Worm (Caenorhabditis elegans) whole organism, L4/young adult: ENCODE data around the gene gid-7.

Experiments used
- dao-5 ChIP-seq: sonication (generic microtip); optimal IDR thresholded peaks from 2 replicates; lab custom pipeline; 2016; ENCODE audit warnings: missing genotype, missing genetic modification characterization, moderate library complexity, missing compliant biosample characterization
- him-1 ChIP-seq: sonication (generic microtip); optimal IDR thresholded peaks from 2 replicates; lab custom pipeline; 2016; ENCODE audit warnings: missing genotype, missing genetic modification reagents, missing genetic modification characterization, missing compliant biosample characterization

DNA sequence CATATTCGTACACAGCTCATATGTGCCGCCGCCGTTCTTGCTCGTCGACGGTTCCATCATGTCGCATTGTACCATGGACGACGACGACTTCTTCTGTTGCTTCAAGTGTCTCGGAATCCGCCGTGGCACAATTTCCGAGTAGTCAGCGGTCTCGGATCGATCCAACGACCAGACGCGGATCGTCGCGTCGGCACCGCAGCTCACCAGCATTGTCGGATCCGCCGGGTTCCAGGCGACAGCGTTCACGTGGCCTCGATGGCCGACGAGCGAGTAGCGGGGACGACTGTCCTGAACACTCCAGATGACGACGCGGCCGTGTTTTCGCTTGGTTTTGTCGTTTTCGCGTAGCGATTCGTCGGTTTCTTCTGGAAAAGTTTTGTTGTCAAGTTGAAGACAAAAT is 6.5 kb downstream of the gid-7 start:
- TF ChIP-seq dao-5 (tag; lab: Kevin White, UChicago) (no peak), him-1 (tag; lab: Kevin White, UChicago) (no peak)
